Fruit fly (Drosophila melanogaster): Measurements from ENCODE around the gene Blos3.

The Blos3 gene

DNA sequence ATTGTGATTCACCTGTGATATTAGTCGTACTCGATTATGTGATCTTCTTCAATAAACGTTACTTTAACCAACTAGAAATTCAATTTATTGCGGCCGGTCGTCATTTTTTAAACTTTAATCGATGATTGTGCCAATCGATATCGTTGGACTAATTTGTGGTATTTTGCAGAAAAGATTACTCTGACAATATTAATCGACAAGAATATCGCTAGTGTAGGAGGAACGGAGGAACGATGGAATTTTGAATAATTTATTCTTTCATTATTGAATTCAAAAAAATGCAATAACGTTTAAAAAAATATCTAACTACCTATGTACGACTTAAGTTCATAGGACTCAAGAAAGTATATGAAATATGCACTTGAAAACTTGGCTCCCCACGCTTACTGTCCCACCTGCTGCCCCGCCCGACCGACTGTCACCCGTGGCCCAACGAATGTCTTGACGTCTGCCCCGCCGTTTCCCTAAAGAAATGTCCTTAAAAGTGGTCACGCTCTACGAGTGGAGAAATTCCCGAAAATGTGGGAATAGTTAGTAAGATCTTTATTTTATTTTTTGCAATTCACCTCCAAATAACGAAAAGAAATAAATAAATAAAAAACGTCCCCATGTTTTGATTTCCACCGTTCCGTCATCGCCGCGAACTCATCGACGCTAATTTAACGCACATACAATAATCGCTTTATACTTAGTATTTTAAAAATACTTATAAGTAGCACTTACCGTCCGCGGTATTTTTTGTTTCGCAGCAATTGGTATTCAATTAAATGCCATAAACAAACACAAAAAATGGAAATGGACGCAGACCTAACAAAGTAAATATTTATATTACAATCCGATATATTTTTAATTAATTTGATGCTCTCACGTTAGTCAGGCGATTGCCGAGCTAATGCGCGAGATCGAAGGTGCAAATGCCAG is 4.3 kb upstream of the Blos3 start, which contains the start of gene CG14074 (continued):
- TF ChIP-seq CG12104 (GFP tag; optimal IDR thresholded peaks at IDR 0.05) (no peak), Hr3 (GFP tag; optimal IDR thresholded peaks at IDR 0.05) (no peak), tap (tag; optimal IDR thresholded peaks at IDR 0.05) (no peak), CG17328 (GFP tag; IDR thresholded peaks at IDR 0.05) (no peak), CG6689 (GFP tag; IDR thresholded peaks at IDR 0.05) (no peak), CG12236 (GFP tag; optimal IDR thresholded peaks at IDR 0.05) (no peak), tio (GFP tag; optimal IDR thresholded peaks at IDR 0.05) (no peak), bowl (GFP tag; IDR thresholded peaks at IDR 0.05) (no peak), CG10267 (tag; optimal IDR thresholded peaks at IDR 0.05) (no peak), nom (GFP tag; optimal IDR thresholded peaks at IDR 0.05) (no peak), stc (GFP tag; IDR thresholded peaks at IDR 0.05) (no peak), CG11723 (GFP tag; optimal IDR thresholded peaks at IDR 0.05) (no peak), CG17829 (tag; optimal IDR thresholded peaks at IDR 0.05) (no peak), CG12659 (GFP tag; optimal IDR thresholded peaks at IDR 0.05) (peak; percentile 44), CG11560 (tag; IDR thresholded peaks at IDR 0.05) (no peak), sob (GFP tag; IDR thresholded peaks at IDR 0.05) (no peak), hb (GFP tag; IDR thresholded peaks at IDR 0.05; ENCODE audit: partially characterized antibody) (peak; percentile 72), CG16815 (GFP tag; optimal IDR thresholded peaks at IDR 0.05) (no peak), fd102C (GFP tag; optimal IDR thresholded peaks at IDR 0.05) (no peak), Jarid2 (GFP tag; optimal IDR thresholded peaks at IDR 0.05) (no peak), CG15011 (GFP tag; optimal IDR thresholded peaks at IDR 0.05) (no peak), rib (GFP tag; IDR thresholded peaks at IDR 0.05) (no peak), Nf-YC (tag; optimal IDR thresholded peaks at IDR 0.05) (no peak), Adf1 (GFP tag; IDR thresholded peaks at IDR 0.05) (no peak), ac (GFP tag; optimal IDR thresholded peaks at IDR 0.05) (no peak), dm (GFP tag; optimal IDR thresholded peaks at IDR 0.05) (no peak), Kr (GFP tag; optimal IDR thresholded peaks at IDR 0.05) (no peak), chn (GFP tag; optimal IDR thresholded peaks at IDR 0.05) (no peak), E2f2 (GFP tag; IDR thresholded peaks at IDR 0.05) (peak; percentile 84), CG42726 (GFP tag; IDR thresholded peaks at IDR 0.05; ENCODE audit: partially characterized antibody) (no peak), CG3065 (GFP tag; optimal IDR thresholded peaks at IDR 0.05) (no peak), CG14860 (GFP tag; IDR thresholded peaks at IDR 0.05; ENCODE audit: partially characterized antibody) (no peak), CG16863 (GFP tag; optimal IDR thresholded peaks at IDR 0.05) (no peak), CG3407 (GFP tag; optimal IDR thresholded peaks at IDR 0.05) (no peak), Dp (GFP tag; optimal IDR thresholded peaks at IDR 0.05) (peak; percentile 74), HLH4C (GFP tag; IDR thresholded peaks at IDR 0.05; ENCODE audit: partially characterized antibody) (peak; percentile 59; the same call in 2 of the 3 replicates), unc-4 (GFP tag; IDR thresholded peaks at IDR 0.05; ENCODE audit: partially characterized antibody) (peak; percentile 64), CG43689 (GFP tag; IDR thresholded peaks at IDR 0.05) (no peak), Hmx (GFP tag; optimal IDR thresholded peaks at IDR 0.05) (no peak), unpg (GFP tag; optimal IDR thresholded peaks at IDR 0.05) (no peak), CG6683 (GFP tag; optimal IDR thresholded peaks at IDR 0.05) (no peak), Usf (GFP tag; optimal IDR thresholded peaks at IDR 0.05) (no peak), CG17361 (GFP tag; IDR thresholded peaks at IDR 0.05) (0 out of 3 replicates have a peak, but pooled peaks have one; percentile 36), knrl (GFP tag; IDR thresholded peaks at IDR 0.05; ENCODE audit: partially characterized antibody) (no peak), CG30020 (tag; optimal IDR thresholded peaks at IDR 0.05) (peak; percentile 66), Elba2 (GFP tag; optimal IDR thresholded peaks at IDR 0.05) (no peak), Six4 (GFP tag; optimal IDR thresholded peaks at IDR 0.05) (no peak), sqz (GFP tag; optimal IDR thresholded peaks at IDR 0.05) (no peak), hbn (GFP tag; IDR thresholded peaks at IDR 0.05; ENCODE audit: partially characterized antibody) (peak; percentile 39; the same call in 1 of the 2 replicates)
